Comparison of ENCODE assay signal across 2 fruit fly cellular contexts in the genomic region with DNA sequence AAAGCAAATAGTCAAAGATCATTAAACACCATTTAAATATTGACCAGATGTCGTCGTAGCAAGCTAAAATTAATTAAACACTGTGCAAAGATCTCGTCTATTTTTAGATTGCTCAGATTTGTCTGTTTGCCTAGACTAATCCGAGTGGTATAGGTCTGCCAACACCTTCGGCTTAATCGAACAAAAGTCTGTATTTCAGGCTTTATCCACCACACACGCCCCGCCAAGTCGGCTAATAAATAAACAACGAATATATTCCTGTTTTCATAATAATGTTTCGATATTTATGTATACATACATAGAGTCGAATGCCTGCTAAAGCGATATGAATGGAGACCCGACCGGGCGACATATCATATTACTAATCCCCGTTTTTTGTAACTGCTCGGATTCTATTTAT.
TF ChIP-seq lines count a peak whose summit lies in the region.

No protein-coding gene starts in this region.

- TF ChIP-seq CTCF in whole organism, embryonic (GFP tag; optimal IDR thresholded peaks at IDR 0.05; lab: Kevin White, UChicago): no peak

TF ChIP-seq in whole organism, embryonic, 481 proteins besides CTCF, POLR2A, EP300 and RAD21 (continues in another document):
- TF ChIP-seq Usf (GFP tag; optimal IDR thresholded peaks at IDR 0.05; lab: Kevin White, UChicago) (no peak), CG1024 (GFP tag; IDR thresholded peaks at IDR 0.05; lab: Robert Waterston, UW) (no peak), cwo (GFP tag; optimal IDR thresholded peaks at IDR 0.05; lab: Kevin White, UChicago) (no peak), Six4 (GFP tag; optimal IDR thresholded peaks at IDR 0.05; lab: Kevin White, UChicago) (no peak), CG8924 (tag; optimal IDR thresholded peaks at IDR 0.05; lab: Kevin White, UChicago) (no peak), CG6654 (GFP tag; optimal IDR thresholded peaks at IDR 0.05; lab: Kevin White, UChicago) (no peak), sens (GFP tag; lab: Kevin White, UChicago) (no peak), MBD-R2 (GFP tag; IDR thresholded peaks at IDR 0.05; lab: Robert Waterston, UW) (no peak), scrt (GFP tag; optimal IDR thresholded peaks at IDR 0.05; lab: Kevin White, UChicago) (no peak), Dll (GFP tag; IDR thresholded peaks at IDR 0.05; lab: Robert Waterston, UW; ENCODE audit: partially characterized antibody) (no peak), PHDP (tag; optimal IDR thresholded peaks at IDR 0.05; lab: Kevin White, UChicago) (peak; percentile 18), CG7556 (GFP tag; optimal IDR thresholded peaks at IDR 0.05; lab: Kevin White, UChicago) (no peak), pzg (GFP tag; optimal IDR thresholded peaks at IDR 0.05; lab: Kevin White, UChicago) (no peak), ap (GFP tag; IDR thresholded peaks at IDR 0.05; lab: Robert Waterston, UW) (no peak), crol (GFP tag; IDR thresholded peaks at IDR 0.05; lab: Robert Waterston, UW) (no peak), bbx (GFP tag; IDR thresholded peaks at IDR 0.05; lab: Robert Waterston, UW; ENCODE audit: partially characterized antibody) (no peak), CG6683 (GFP tag; optimal IDR thresholded peaks at IDR 0.05; lab: Kevin White, UChicago) (no peak), Sin3A (optimal IDR thresholded peaks at IDR 0.05; lab: Kevin White, UChicago) (no peak), amos (GFP tag; IDR thresholded peaks at IDR 0.05; lab: Robert Waterston, UW; ENCODE audit: partially characterized antibody) (no peak), CG2712 (tag; optimal IDR thresholded peaks at IDR 0.05; lab: Kevin White, UChicago) (no peak), CG10543 (GFP tag; optimal IDR thresholded peaks at IDR 0.05; lab: Kevin White, UChicago) (peak; percentile 4), Ets97D (GFP tag; optimal IDR thresholded peaks at IDR 0.05; lab: Kevin White, UChicago) (no peak), Oaz (GFP tag; IDR thresholded peaks at IDR 0.05; lab: Robert Waterston, UW) (no peak), sob (GFP tag; IDR thresholded peaks at IDR 0.05; lab: Robert Waterston, UW) (no peak), Med (GFP tag; lab: Kevin White, UChicago) (peak; percentile 76), Nf-YC (tag; optimal IDR thresholded peaks at IDR 0.05; lab: Kevin White, UChicago) (no peak), Trl (optimal IDR thresholded peaks at IDR 0.05; lab: Kevin White, UChicago) (no peak), Trl (GFP tag; optimal IDR thresholded peaks at IDR 0.05; lab: Kevin White, UChicago) (no peak), CG8290 (GFP tag; optimal IDR thresholded peaks at IDR 0.05; lab: Kevin White, UChicago) (no peak), CG8290 (tag; optimal IDR thresholded peaks at IDR 0.05; lab: Kevin White, UChicago) (peak in 1 of 2 experiments; percentile 24), sima (GFP tag; optimal IDR thresholded peaks at IDR 0.05; lab: Kevin White, UChicago) (no peak), CG7987 (GFP tag; optimal IDR thresholded peaks at IDR 0.05; lab: Kevin White, UChicago) (no peak), Dp (GFP tag; optimal IDR thresholded peaks at IDR 0.05; lab: Kevin White, UChicago) (no peak), ranshi (GFP tag; IDR thresholded peaks at IDR 0.05; lab: Robert Waterston, UW) (no peak), CG12659 (GFP tag; optimal IDR thresholded peaks at IDR 0.05; lab: Kevin White, UChicago) (no peak), Hmr (GFP tag; optimal IDR thresholded peaks at IDR 0.05; lab: Kevin White, UChicago) (peak; percentile 41), Xbp1 (GFP tag; optimal IDR thresholded peaks at IDR 0.05; lab: Kevin White, UChicago) (no peak), pum (GFP tag; optimal IDR thresholded peaks at IDR 0.05; lab: Kevin White, UChicago) (no peak), CG33557 (GFP tag; optimal IDR thresholded peaks at IDR 0.05; lab: Kevin White, UChicago) (no peak), CG13287 (GFP tag; IDR thresholded peaks at IDR 0.05; lab: Robert Waterston, UW; ENCODE audit: partially characterized antibody) (no peak), CG8359 (GFP tag; optimal IDR thresholded peaks at IDR 0.05; lab: Kevin White, UChicago; ENCODE audit: borderline replicate concordance) (no peak), da (GFP tag; optimal IDR thresholded peaks at IDR 0.05; lab: Kevin White, UChicago) (no peak), CG15601 (tag; optimal IDR thresholded peaks at IDR 0.05; lab: Kevin White, UChicago) (no peak), GATAe (GFP tag; conservative IDR thresholded peaks at IDR 0.05; lab: Robert Waterston, UW) (no peak), hth (optimal IDR thresholded peaks at IDR 0.05; lab: Kevin White, UChicago) (no peak), peb (GFP tag; IDR thresholded peaks at IDR 0.05; lab: Robert Waterston, UW) (no peak)

TF ChIP-seq in whole organism, prepupa, 60 proteins besides CTCF, POLR2A, EP300 and RAD21:
- TF ChIP-seq CG15336 (GFP tag; IDR thresholded peaks at IDR 0.05; lab: Robert Waterston, UW) (no peak), fkh (GFP tag; optimal IDR thresholded peaks at IDR 0.05; lab: Kevin White, UChicago) (peak; percentile 49)
